Worm (Caenorhabditis elegans): ENCODE data around the gene zipt-17.

The zipt-17 gene

ce11 chrIV:17368292-17368691 is 1.1 kb upstream of the zipt-17 start, which contains the start of gene trh-1:
trh-1 (plus strand) TSS chrIV:17368592.
- no peak for TF ChIP-seq dao-5 (tag; optimal IDR thresholded peaks at IDR 0.05)
- no peak for TF ChIP-seq him-1 (tag; optimal IDR thresholded peaks at IDR 0.05)
- no peak for TF ChIP-seq W03F9.2 (tag; optimal IDR thresholded peaks at IDR 0.05)

- TF ChIP-seq dao-5 (tag; optimal IDR thresholded peaks at IDR 0.05) (no peak), W03F9.2 (tag; optimal IDR thresholded peaks at IDR 0.05) (no peak), him-1 (tag; optimal IDR thresholded peaks at IDR 0.05) (no peak)
Measured at ce11 chrIV:17361143-17361542, 6.1 kb downstream of the zipt-17 start, which contains the start of gene clec-202. clec-202 (plus strand) TSS chrIV:17361443.

- no peak for TF ChIP-seq dao-5 (tag; optimal IDR thresholded peaks at IDR 0.05)
- TF ChIP-seq him-1 (tag; optimal IDR thresholded peaks at IDR 0.05) = no peak
- no peak for TF ChIP-seq W03F9.2 (tag; optimal IDR thresholded peaks at IDR 0.05)
Measured at ce11 chrIV:17351586-17351985, 15.6 kb downstream of the zipt-17 start, which contains the start of gene clec-199. clec-199 (plus strand) TSS chrIV:17351886.

ce11 chrIV:17346599-17347218 is 20.5 kb downstream of the zipt-17 start, which contains the start of the genes clec-197 and clec-198:
clec-197 (minus strand) TSS chrIV:17346699.
clec-198 (plus strand) TSS chrIV:17347168.
- TF ChIP-seq him-1 (tag; optimal IDR thresholded peaks at IDR 0.05) (no peak), W03F9.2 (tag; optimal IDR thresholded peaks at IDR 0.05) (no peak), dao-5 (tag; optimal IDR thresholded peaks at IDR 0.05) (no peak)

- TF ChIP-seq W03F9.2 (tag; optimal IDR thresholded peaks at IDR 0.05) (no peak), dao-5 (tag; optimal IDR thresholded peaks at IDR 0.05) (no peak), him-1 (tag; optimal IDR thresholded peaks at IDR 0.05) (no peak)
Measured at ce11 chrIV:17343482-17343881, 23.7 kb downstream of the zipt-17 start, which contains the start of gene C49C3.11. C49C3.11 (plus strand) TSS chrIV:17343782.

- TF ChIP-seq W03F9.2 (tag; optimal IDR thresholded peaks at IDR 0.05) (no peak), him-1 (tag; optimal IDR thresholded peaks at IDR 0.05) (no peak), dao-5 (tag; optimal IDR thresholded peaks at IDR 0.05) (no peak)
Measured at ce11 chrIV:17342667-17343066, 24.5 kb downstream of the zipt-17 start, which contains the start of gene C49C3.21. C49C3.21 (plus strand) TSS chrIV:17342967.

ce11 chrIV:17342179-17342578 is 25.0 kb downstream of the zipt-17 start, which contains the start of gene C49C3.9:
C49C3.9 (minus strand) TSS chrIV:17342314.
- TF ChIP-seq W03F9.2 (tag; optimal IDR thresholded peaks at IDR 0.05) = no peak

- TF ChIP-seq W03F9.2 (tag; optimal IDR thresholded peaks at IDR 0.05) (no peak), him-1 (tag; optimal IDR thresholded peaks at IDR 0.05) (no peak), dao-5 (tag; optimal IDR thresholded peaks at IDR 0.05) (no peak)
Measured at ce11 chrIV:17341033-17341432, 26.2 kb downstream of the zipt-17 start.

- no peak for TF ChIP-seq dao-5 (tag; optimal IDR thresholded peaks at IDR 0.05)
Measured at ce11 chrIV:17338920-17339510, 28.2 kb downstream of the zipt-17 start, which contains the start of gene C49C3.10. C49C3.10 (minus strand) TSS chrIV:17338970.

ce11 chrIV:17335031-17335430 is 32.2 kb downstream of the zipt-17 start, which contains the start of gene C49C3.8:
C49C3.8 (plus strand) TSS chrIV:17335203.
- TF ChIP-seq W03F9.2 (tag; optimal IDR thresholded peaks at IDR 0.05) (no peak), him-1 (tag; optimal IDR thresholded peaks at IDR 0.05) (no peak), dao-5 (tag; optimal IDR thresholded peaks at IDR 0.05) (no peak)

ce11 chrIV:17333542-17334281 is 33.5 kb downstream of the zipt-17 start, which contains the start of gene C49C3.15:
C49C3.15 (plus strand) TSS chrIV:17334231.
- TF ChIP-seq dao-5 (tag; optimal IDR thresholded peaks at IDR 0.05) (no peak), W03F9.2 (tag; optimal IDR thresholded peaks at IDR 0.05) (no peak), him-1 (tag; optimal IDR thresholded peaks at IDR 0.05) (no peak)

ce11 chrIV:17332261-17332660 is 34.9 kb downstream of the zipt-17 start, which contains the start of gene C49C3.7:
C49C3.7 (plus strand) TSS chrIV:17332561.
- TF ChIP-seq dao-5 (tag; optimal IDR thresholded peaks at IDR 0.05) (no peak), him-1 (tag; optimal IDR thresholded peaks at IDR 0.05) (no peak), W03F9.2 (tag; optimal IDR thresholded peaks at IDR 0.05) (no peak)

- TF ChIP-seq W03F9.2 (tag; optimal IDR thresholded peaks at IDR 0.05) (no peak), dao-5 (tag; optimal IDR thresholded peaks at IDR 0.05) (no peak), him-1 (tag; optimal IDR thresholded peaks at IDR 0.05) (no peak)
Measured at ce11 chrIV:17331100-17331577, 36.1 kb downstream of the zipt-17 start, which contains the start of gene C49C3.6. C49C3.6 (plus strand) TSS chrIV:17331527.

All from whole organism, L4/young adult.